Fruit fly (Drosophila melanogaster): ENCODE data around the gene Ugt49B2.

dm6 chr3R:21447656-21448055 lies 48.1 kb upstream of the Ugt49B2 start:
- no peak for TF ChIP-seq CG10631 (GFP tag; optimal IDR thresholded peaks at IDR 0.05)
- no peak for TF ChIP-seq CG3919 (GFP tag; optimal IDR thresholded peaks at IDR 0.05)
- TF ChIP-seq Hr4 (GFP tag; optimal IDR thresholded peaks at IDR 0.05), result no peak
- no peak for TF ChIP-seq Smox (GFP tag; optimal IDR thresholded peaks at IDR 0.05)
- no peak for TF ChIP-seq CG9139 (GFP tag; optimal IDR thresholded peaks at IDR 0.05)

All from whole organism, prepupa.